Worm (Caenorhabditis elegans) whole organism, L3 larva: Measurements from ENCODE around the gene C14B9.3.

Experiments
- aly-2 ChIP-seq: fragments of 150-350 bp; optimal IDR thresholded peaks from 2 replicates; lab custom pipeline; 2014; ENCODE audit warnings: missing biosample characterization, missing genetic modification characterization
- ceh-16 ChIP-seq: sonication (generic microtip); optimal IDR thresholded peaks from 2 replicates; lab custom pipeline; 2017; ENCODE audit warnings: missing biosample characterization, missing genetic modification characterization
- daf-12 ChIP-seq: fragments of 150-350 bp; optimal IDR thresholded peaks from 2 replicates; lab custom pipeline; 2014; ENCODE audit warnings: missing biosample characterization, missing genetic modification reagents, missing genetic modification characterization
- elt-2 ChIP-seq: sonication (generic microtip); optimal IDR thresholded peaks from 2 replicates; lab custom pipeline; 2016; ENCODE audit warnings: missing genetic modification reagents, mild to moderate bottlenecking, missing genetic modification characterization, missing compliant biosample characterization
- nfya-1 ChIP-seq: sonication (generic microtip); optimal IDR thresholded peaks from 2 replicates; lab custom pipeline; 2017; ENCODE audit warnings: missing genetic modification characterization, mild to moderate bottlenecking, missing compliant biosample characterization, antibody characterized with exemption, moderate library complexity; ENCODE audit not compliant: insufficient read depth
- nhr-11 ChIP-seq: fragments of 150-350 bp; optimal IDR thresholded peaks from 2 replicates; lab custom pipeline; 2014; ENCODE audit warnings: missing biosample characterization, missing genetic modification characterization
- nhr-12 ChIP-seq: fragments of 150-350 bp; optimal IDR thresholded peaks from 2 replicates; lab custom pipeline; 2014; ENCODE audit warnings: missing biosample characterization, missing genetic modification characterization
- nhr-67 ChIP-seq: fragments of 150-350 bp; optimal IDR thresholded peaks from 2 replicates; lab custom pipeline; 2014; ENCODE audit warnings: missing biosample characterization, missing genetic modification characterization
- pha-4 ChIP-seq: fragments of 150-350 bp; optimal IDR thresholded peaks from 2 replicates; lab custom pipeline; 2014; ENCODE audit warnings: missing biosample characterization, missing genetic modification reagents, missing genetic modification characterization
- tbx-2 ChIP-seq: sonication (generic microtip); optimal IDR thresholded peaks from 2 replicates; lab custom pipeline; 2016; ENCODE audit warnings: mild to moderate bottlenecking, missing genetic modification characterization, missing compliant biosample characterization
- ztf-11 ChIP-seq: fragments of 150-350 bp; optimal IDR thresholded peaks from 2 replicates; lab custom pipeline; 2014; ENCODE audit warnings: missing biosample characterization, missing genetic modification characterization

ce11 chrIII:8088235-8088634 lies 20.4 kb upstream of the C14B9.3 start, which contains the start of gene vms-1:
- no peak for TF ChIP-seq ztf-11 (tag; lab: Kevin White, UChicago)
- no peak for TF ChIP-seq nhr-11
- no peak for TF ChIP-seq aly-2
- no peak for TF ChIP-seq ceh-16 (tag; lab: Kevin White, UChicago)
- no peak for TF ChIP-seq nfya-1 (tag; lab: Kevin White, UChicago)
- TF ChIP-seq elt-2 (tag; lab: Kevin White, UChicago) = no peak
- no peak for TF ChIP-seq tbx-2 (tag; lab: Kevin White, UChicago)
- no peak for TF ChIP-seq daf-12 (tag; lab: Kevin White, UChicago)
- TF ChIP-seq nhr-12 (tag; lab: Kevin White, UChicago) = no peak
- no peak for TF ChIP-seq pha-4 (tag; lab: Kevin White, UChicago)
- no peak for TF ChIP-seq nhr-67 (tag; lab: Kevin White, UChicago)
